Fruit fly (Drosophila melanogaster): ENCODE data around the gene CG31546.

- TF ChIP-seq Poxn (GFP tag; IDR thresholded peaks at IDR 0.05) (no peak), CG17361 (GFP tag; IDR thresholded peaks at IDR 0.05) (no peak), CG1832 (GFP tag; optimal IDR thresholded peaks at IDR 0.05) (peak; percentile 56), CG16815 (GFP tag; optimal IDR thresholded peaks at IDR 0.05) (no peak), Nf-YB (GFP tag; optimal IDR thresholded peaks at IDR 0.05) (no peak), zen2 (GFP tag; IDR thresholded peaks at IDR 0.05; ENCODE audit: partially characterized antibody) (no peak), CG11696 (GFP tag; IDR thresholded peaks at IDR 0.05) (no peak), NfI (GFP tag; optimal IDR thresholded peaks at IDR 0.05) (no peak), sd (tag; optimal IDR thresholded peaks at IDR 0.05) (no peak), NC2β (GFP tag; optimal IDR thresholded peaks at IDR 0.05) (no peak), CG12769 (tag; optimal IDR thresholded peaks at IDR 0.05) (no peak), Meics (GFP tag; optimal IDR thresholded peaks at IDR 0.05) (no peak)
Measured at dm6 chr3R:5612372-5613113, 22.9 kb downstream of the CG31546 start, which contains the start of gene Rga.
